Worm (Caenorhabditis elegans): Measurements from ENCODE around the gene srbc-39.

DNA sequence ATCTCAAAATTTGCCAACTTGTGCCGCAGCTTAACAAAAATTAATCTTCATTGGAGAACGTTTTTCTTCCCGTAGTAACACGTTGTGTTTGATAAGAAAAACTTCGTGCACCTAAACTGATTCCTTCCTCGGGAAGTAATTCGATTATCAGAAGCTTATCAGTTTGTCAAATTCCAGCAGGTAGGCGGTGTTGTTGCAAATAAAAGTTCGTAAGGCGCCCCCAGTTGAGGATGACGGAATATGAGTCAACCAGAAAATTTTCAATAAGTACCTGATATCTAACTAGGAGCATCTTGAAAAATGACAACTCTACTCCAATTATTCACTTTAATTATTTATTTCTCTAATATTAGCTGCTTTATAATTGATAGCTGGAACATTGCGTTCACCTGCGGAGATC is 32.9 kb downstream of the srbc-39 start, which contains the start of gene C05E4.7:
- TF ChIP-seq ztf-23 (GFP tag; IDR thresholded peaks at IDR 0.05) (no peak), flt-1 (GFP tag; IDR thresholded peaks at IDR 0.05) (no peak), tab-1 (GFP tag; IDR thresholded peaks at IDR 0.05) (no peak), klf-2 (GFP tag; conservative IDR thresholded peaks at IDR 0.05) (no peak), med-1 (GFP tag; optimal IDR thresholded peaks at IDR 0.05; ENCODE audit: insufficient read depth) (no peak), T22C8.4 (GFP tag; IDR thresholded peaks at IDR 0.05) (no peak), ztf-29 (GFP tag; IDR thresholded peaks at IDR 0.05) (no peak), cog-1 (tag; optimal IDR thresholded peaks at IDR 0.05) (no peak), ref-1 (GFP tag; conservative IDR thresholded peaks at IDR 0.05) (no peak)

Measured in whole organism, midembryonic.